Worm (Caenorhabditis elegans) whole organism, mixed stage, embryonic: ENCODE results near the gene srz-95.

ENCODE experiments used
- M03D4.4 ChIP-seq: sonication (generic microtip); optimal IDR thresholded peaks from 2 replicates; lab custom pipeline; 2017; ENCODE audit warnings: mild to moderate bottlenecking, missing genetic modification characterization, missing compliant biosample characterization
- bed-3 ChIP-seq: fragments of 200-800 bp; sonication (Bioruptor generic); optimal IDR thresholded peaks from 3 replicates; lab custom pipeline; 2018; ENCODE audit warnings: mild to moderate bottlenecking, missing genetic modification characterization, moderate library complexity, missing compliant biosample characterization
- blmp-1 ChIP-seq: fragments of 150-350 bp; optimal IDR thresholded peaks from 2 replicates; lab custom pipeline; 2014; ENCODE audit warnings: missing biosample characterization, missing genetic modification characterization
- ceh-39 ChIP-seq: fragments of 150-350 bp; optimal IDR thresholded peaks from 2 replicates; lab custom pipeline; 2014; ENCODE audit warnings: missing biosample characterization, missing genetic modification characterization
- ceh-43 ChIP-seq: fragments of 200-800 bp; sonication (Bioruptor generic); optimal IDR thresholded peaks from 2 replicates; lab custom pipeline; 2018; ENCODE audit warnings: mild to moderate bottlenecking, missing genetic modification characterization, moderate library complexity, missing compliant biosample characterization
- ceh-83 ChIP-seq: fragments of 200-800 bp; sonication (Bioruptor generic); optimal IDR thresholded peaks from 2 replicates; lab custom pipeline; 2018; ENCODE audit warnings: mild to moderate bottlenecking, missing genetic modification characterization, missing compliant biosample characterization
- ces-1 ChIP-seq: fragments of 150-350 bp; optimal IDR thresholded peaks from 2 replicates; lab custom pipeline; 2014; ENCODE audit warnings: missing biosample characterization, missing genetic modification reagents, missing genetic modification characterization
- cnd-1 ChIP-seq: fragments of 200-800 bp; sonication (Bioruptor generic); optimal IDR thresholded peaks from 2 replicates; lab custom pipeline; 2018; ENCODE audit warnings: mild to moderate bottlenecking, missing genetic modification characterization, missing compliant biosample characterization
- drap-1 ChIP-seq: fragments of 200-800 bp; sonication (Bioruptor generic); optimal IDR thresholded peaks from 3 replicates; lab custom pipeline; 2018; ENCODE audit warnings: mild to moderate bottlenecking, missing genetic modification characterization, missing compliant biosample characterization
- elt-1 ChIP-seq: sonication (generic microtip); optimal IDR thresholded peaks from 2 replicates; lab custom pipeline; 2017; ENCODE audit warnings: missing genetic modification characterization, mild to moderate bottlenecking, missing compliant biosample characterization, antibody characterized with exemption, moderate library complexity, borderline replicate concordance; ENCODE audit not compliant: insufficient read depth
- elt-3 ChIP-seq: fragments of 150-350 bp; optimal IDR thresholded peaks from 2 replicates; lab custom pipeline; 2014; ENCODE audit warnings: missing biosample characterization, missing genetic modification characterization
- flh-1 ChIP-seq: fragments of 200-800 bp; sonication (Bioruptor generic); optimal IDR thresholded peaks from 2 replicates; lab custom pipeline; 2018; ENCODE audit warnings: mild to moderate bottlenecking, missing genetic modification characterization, moderate library complexity, missing compliant biosample characterization
- ham-2 ChIP-seq: fragments of 200-800 bp; sonication (Bioruptor generic); optimal IDR thresholded peaks from 2 replicates; lab custom pipeline; 2018; ENCODE audit warnings: mild to moderate bottlenecking, missing genetic modification characterization, missing compliant biosample characterization
- hlh-1 ChIP-seq: fragments of 150-350 bp; optimal IDR thresholded peaks from 2 replicates; lab custom pipeline; 2014; ENCODE audit warnings: missing biosample characterization, missing genetic modification reagents, missing genetic modification characterization
- lin-13 ChIP-seq: fragments of 150-350 bp; optimal IDR thresholded peaks from 2 replicates; lab custom pipeline; 2014; ENCODE audit warnings: missing biosample characterization, missing genetic modification characterization
- lsy-2 ChIP-seq: fragments of 150-350 bp; optimal IDR thresholded peaks from 2 replicates; lab custom pipeline; 2014; ENCODE audit warnings: missing biosample characterization, missing genetic modification characterization
- mab-5 ChIP-seq: fragments of 150-350 bp; optimal IDR thresholded peaks from 2 replicates; lab custom pipeline; 2014; ENCODE audit warnings: missing biosample characterization, missing genetic modification characterization
- mep-1 ChIP-seq: fragments of 150-350 bp; optimal IDR thresholded peaks from 2 replicates; lab custom pipeline; 2017; ENCODE audit warnings: missing biosample characterization, missing genetic modification reagents, missing genetic modification characterization, inconsistent platforms
- nhr-2 ChIP-seq: fragments of 150-350 bp; optimal IDR thresholded peaks from 2 replicates; lab custom pipeline; 2014; ENCODE audit warnings: missing biosample characterization, missing genetic modification characterization
- nhr-237 ChIP-seq: fragments of 150-350 bp; optimal IDR thresholded peaks from 2 replicates; lab custom pipeline; 2014; ENCODE audit warnings: missing biosample characterization, missing genetic modification characterization
- nhr-28 ChIP-seq: fragments of 150-350 bp; optimal IDR thresholded peaks from 2 replicates; lab custom pipeline; 2014; ENCODE audit warnings: missing biosample characterization, missing genetic modification characterization
- nhr-76 ChIP-seq: sonication (generic microtip); optimal IDR thresholded peaks from 2 replicates; lab custom pipeline; 2017; ENCODE audit warnings: missing biosample characterization, missing genetic modification characterization
- pha-4 ChIP-seq: fragments of 150-350 bp; optimal IDR thresholded peaks from 2 replicates; lab custom pipeline; 2018; ENCODE audit warnings: missing biosample characterization, missing genetic modification reagents, missing genetic modification characterization
- sem-2 ChIP-seq: fragments of 200-800 bp; sonication (Bioruptor generic); optimal IDR thresholded peaks from 2 replicates; lab custom pipeline; 2018; ENCODE audit warnings: mild to moderate bottlenecking, missing genetic modification characterization, missing compliant biosample characterization
- snpc-4 ChIP-seq: fragments of 150-350 bp; optimal IDR thresholded peaks from 2 replicates; lab custom pipeline; 2014; ENCODE audit warnings: missing biosample characterization, missing genetic modification characterization
- sptf-1 ChIP-seq: sonication (generic microtip); optimal IDR thresholded peaks from 2 replicates; lab custom pipeline; 2017; ENCODE audit warnings: mild to moderate bottlenecking, missing genetic modification characterization, moderate library complexity, missing compliant biosample characterization
- tbx-8 ChIP-seq: fragments of 200-800 bp; sonication (Bioruptor generic); optimal IDR thresholded peaks from 2 replicates; lab custom pipeline; 2018; ENCODE audit warnings: mild to moderate bottlenecking, missing genetic modification characterization, moderate library complexity, missing compliant biosample characterization
- unc-120 ChIP-seq: sonication (generic microtip); optimal IDR thresholded peaks from 2 replicates; lab custom pipeline; 2017; ENCODE audit warnings: missing genetic modification characterization, missing compliant biosample characterization; ENCODE audit not compliant: poor library complexity, severe bottlenecking
- unc-39 ChIP-seq: fragments of 150-350 bp; optimal IDR thresholded peaks from 2 replicates; lab custom pipeline; 2014; ENCODE audit warnings: missing biosample characterization, missing genetic modification characterization
- unc-62 ChIP-seq: fragments of 150-350 bp; optimal IDR thresholded peaks from 2 replicates; lab custom pipeline; 2014; ENCODE audit warnings: missing biosample characterization, missing genetic modification reagents, missing genetic modification characterization
- zip-8 ChIP-seq: fragments of 150-350 bp; optimal IDR thresholded peaks from 2 replicates; lab custom pipeline; 2014; ENCODE audit warnings: missing biosample characterization, missing genetic modification characterization
- ztf-11 ChIP-seq: fragments of 150-350 bp; optimal IDR thresholded peaks from 2 replicates; lab custom pipeline; 2014; ENCODE audit warnings: missing biosample characterization, missing genetic modification characterization

Gene srz-95

DNA sequence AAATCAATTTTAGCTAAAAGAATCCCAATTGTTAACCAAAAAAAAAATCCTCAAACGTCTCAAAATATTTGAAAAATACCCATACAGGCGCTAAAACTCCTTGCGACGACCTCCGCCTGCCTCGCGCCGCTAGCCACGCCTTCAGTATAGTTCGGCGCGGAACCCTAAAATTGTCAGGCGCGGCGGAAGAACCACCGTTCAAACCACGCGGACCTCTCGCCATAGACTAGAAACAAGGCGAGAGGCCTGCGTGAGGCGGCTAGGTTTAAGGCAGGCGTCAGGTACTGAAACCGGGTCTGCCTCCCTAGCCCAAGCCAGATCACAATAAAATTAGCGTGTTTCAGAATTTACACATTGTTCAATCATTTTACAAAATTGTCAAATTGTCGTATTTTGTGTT lies 549 bp downstream of the srz-95 start:
- TF ChIP-seq drap-1 (no peak), nhr-2 (no peak), tbx-8 (GFP tag; lab: Kevin White, UChicago) (no peak), ztf-11 (no peak), snpc-4 (tag; lab: Kevin White, UChicago) (no peak), nhr-76 (tag; lab: Kevin White, UChicago) (no peak), hlh-1 (tag; lab: Kevin White, UChicago) (no peak), mep-1 (tag; lab: Kevin White, UChicago) (no peak), ceh-83 (no peak), nhr-28 (tag; lab: Kevin White, UChicago) (no peak), sem-2 (GFP tag; lab: Kevin White, UChicago) (no peak), unc-120 (no peak), cnd-1 (tag; lab: Kevin White, UChicago) (no peak), lin-13 (no peak), nhr-237 (tag; lab: Kevin White, UChicago) (no peak), blmp-1 (tag; lab: Kevin White, UChicago) (no peak), elt-1 (tag; lab: Kevin White, UChicago) (no peak), ham-2 (GFP tag; lab: Kevin White, UChicago) (no peak), unc-62 (no peak)

ce11 chrV:17000204-17000603 lies 8.4 kb downstream of the srz-95 start, which contains the start of gene str-217:
Gene str-217, minus strand, starts transcription at chrV:17000304.
- TF ChIP-seq ceh-83 = no peak
- TF ChIP-seq ztf-11 = no peak
- TF ChIP-seq M03D4.4 (tag; lab: Kevin White, UChicago) = no peak
- no peak for TF ChIP-seq ceh-43
- no peak for TF ChIP-seq lin-13
- TF ChIP-seq lsy-2 (tag; lab: Kevin White, UChicago) = no peak
- TF ChIP-seq mab-5 (tag; lab: Kevin White, UChicago) = no peak
- TF ChIP-seq snpc-4 (tag; lab: Kevin White, UChicago) = no peak
- TF ChIP-seq nhr-28 (tag; lab: Kevin White, UChicago) = no peak
- no peak for TF ChIP-seq mep-1 (tag; lab: Kevin White, UChicago)
- no peak for TF ChIP-seq nhr-76 (tag; lab: Kevin White, UChicago)
- no peak for TF ChIP-seq unc-62
- TF ChIP-seq sem-2 (GFP tag; lab: Kevin White, UChicago) = no peak
- no peak for TF ChIP-seq pha-4
- no peak for TF ChIP-seq zip-8 (tag; lab: Kevin White, UChicago)
- TF ChIP-seq ces-1 (GFP tag; lab: Kevin White, UChicago) = no peak
- TF ChIP-seq sptf-1 (tag; lab: Kevin White, UChicago) = no peak
- TF ChIP-seq, all 35 proteins: peak for 0

DNA sequence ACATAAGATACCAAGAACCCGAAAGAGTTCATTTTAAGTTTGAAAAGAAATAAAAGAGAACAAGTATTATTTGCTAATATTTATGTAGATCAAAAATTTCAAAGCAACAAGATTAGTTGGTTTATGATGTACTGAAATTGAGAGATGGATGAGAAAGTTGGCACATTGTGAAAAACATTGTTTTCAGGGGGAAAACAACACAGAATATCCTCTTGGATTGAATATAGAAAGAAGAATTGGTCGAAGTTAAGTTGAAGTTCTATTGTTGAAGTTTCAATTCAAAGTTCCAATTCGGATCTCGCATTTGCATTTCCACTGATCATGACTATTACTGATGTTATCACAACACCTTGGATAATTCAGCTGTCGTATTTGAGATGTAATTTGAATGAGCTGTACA lies 8.8 kb downstream of the srz-95 start:
- TF ChIP-seq ztf-11 = no peak
- TF ChIP-seq nhr-28 (tag; lab: Kevin White, UChicago) = no peak
- no peak for TF ChIP-seq lsy-2 (tag; lab: Kevin White, UChicago)
- TF ChIP-seq elt-1 (tag; lab: Kevin White, UChicago) = no peak
- TF ChIP-seq unc-62 = no peak
- TF ChIP-seq drap-1 = no peak
- TF ChIP-seq flh-1 (GFP tag; lab: Kevin White, UChicago) = no peak
- no peak for TF ChIP-seq ham-2 (GFP tag; lab: Kevin White, UChicago)
- TF ChIP-seq pha-4 = no peak
- no peak for TF ChIP-seq hlh-1 (tag; lab: Kevin White, UChicago)
- TF ChIP-seq blmp-1 (tag; lab: Kevin White, UChicago) = no peak
- no peak for TF ChIP-seq nhr-2
- TF ChIP-seq elt-3 (tag; lab: Kevin White, UChicago) = no peak
- TF ChIP-seq M03D4.4 (tag; lab: Kevin White, UChicago) = no peak
- no peak for TF ChIP-seq tbx-8 (GFP tag; lab: Kevin White, UChicago)
- TF ChIP-seq sptf-1 (tag; lab: Kevin White, UChicago) = no peak
- TF ChIP-seq mab-5 (tag; lab: Kevin White, UChicago) = no peak
- TF ChIP-seq lin-13 = no peak
- TF ChIP-seq ceh-39 (tag; lab: Kevin White, UChicago) = no peak
- TF ChIP-seq, all 35 proteins: peak for 0

- no peak for TF ChIP-seq pha-4
- TF ChIP-seq ceh-83 = no peak
- TF ChIP-seq ceh-43 = no peak
- no peak for TF ChIP-seq ztf-11
- no peak for TF ChIP-seq flh-1 (GFP tag; lab: Kevin White, UChicago)
- TF ChIP-seq hlh-1 (tag; lab: Kevin White, UChicago) = no peak
- no peak for TF ChIP-seq unc-39 (tag; lab: Kevin White, UChicago)
- TF ChIP-seq mab-5 (tag; lab: Kevin White, UChicago) = no peak
- no peak for TF ChIP-seq nhr-76 (tag; lab: Kevin White, UChicago)
- TF ChIP-seq M03D4.4 (tag; lab: Kevin White, UChicago) = no peak
- no peak for TF ChIP-seq bed-3
- TF ChIP-seq, all 35 proteins: peak for 0
These were observed 9.3 kb downstream of the srz-95 start, which contains the start of gene sri-9 for ce11 chrV:17001167-17001566. Gene sri-9, plus strand, starts transcription at chrV:17001467.
